Fruit fly (Drosophila melanogaster): ENCODE data around the gene CG17129.

CG17129 gene

DNA sequence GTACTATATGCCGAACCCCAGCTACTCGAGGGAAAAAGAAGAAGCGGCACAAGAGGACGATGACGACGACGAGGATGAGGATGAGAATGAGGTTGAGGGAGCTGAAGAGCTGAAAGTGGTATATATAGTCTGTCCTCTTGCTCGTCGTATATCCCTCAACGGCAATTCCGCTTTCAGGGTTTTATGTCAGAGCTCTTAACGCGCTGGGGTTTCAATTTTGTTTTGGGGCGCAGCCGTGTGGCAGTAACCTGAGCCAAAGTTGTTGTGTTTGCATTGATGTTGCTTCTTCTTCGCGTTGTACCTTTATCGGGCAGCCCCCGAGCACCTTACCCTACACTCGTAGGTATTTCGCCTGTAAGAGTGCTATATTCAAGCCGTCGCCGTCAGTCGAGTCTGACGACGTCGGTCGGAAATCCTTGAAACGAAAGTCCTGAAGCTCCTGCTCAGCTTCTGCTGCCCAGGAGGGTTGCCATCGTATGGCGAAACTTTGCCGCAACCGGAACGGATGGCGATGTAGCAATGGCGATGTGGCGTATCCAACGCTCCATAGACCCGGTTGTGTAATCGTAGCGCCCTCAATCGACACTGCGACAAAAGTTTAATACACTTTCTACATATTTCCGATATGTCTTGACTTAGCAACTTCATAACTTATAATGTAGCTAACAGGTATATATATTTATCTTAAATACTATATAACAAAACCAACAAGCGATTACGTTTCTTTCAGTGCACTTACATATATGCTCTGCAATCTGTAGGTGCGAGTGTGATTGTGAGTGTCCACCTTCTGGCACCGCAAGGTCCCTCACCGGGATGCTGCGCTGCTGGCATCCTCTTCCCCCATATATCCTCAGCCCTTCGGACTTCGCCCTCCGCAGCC is 24.8 kb upstream of the CG17129 start (continued):
- TF ChIP-seq bigmax (GFP tag; optimal IDR thresholded peaks at IDR 0.05) (no peak), Ada2b (GFP tag; IDR thresholded peaks at IDR 0.05) (peak; percentile 76), pb (GFP tag; optimal IDR thresholded peaks at IDR 0.05) (no peak), Doc3 (GFP tag; IDR thresholded peaks at IDR 0.05; ENCODE audit: partially characterized antibody) (no peak), gem (tag; optimal IDR thresholded peaks at IDR 0.05) (peak; percentile 53), CG14050 (GFP tag; IDR thresholded peaks at IDR 0.05) (no peak), CG1233 (GFP tag; optimal IDR thresholded peaks at IDR 0.05) (no peak), CG4424 (GFP tag; optimal IDR thresholded peaks at IDR 0.05) (peak; percentile 15), chn (GFP tag; optimal IDR thresholded peaks at IDR 0.05) (no peak), slp2 (GFP tag; optimal IDR thresholded peaks at IDR 0.05) (no peak), bowl (GFP tag; IDR thresholded peaks at IDR 0.05) (no peak), CG34224 (GFP tag; IDR thresholded peaks at IDR 0.05; ENCODE audit: partially characterized antibody) (no peak), CG14014 (GFP tag; IDR thresholded peaks at IDR 0.05) (peak; percentile 39; the same call in 1 of the 2 replicates), CG17361 (GFP tag; IDR thresholded peaks at IDR 0.05) (peak; percentile 44; the same call in 1 of the 3 replicates), dpn (GFP tag; optimal IDR thresholded peaks at IDR 0.05) (peak in 1 of 2 experiments; percentile 28), Bgb (GFP tag; IDR thresholded peaks at IDR 0.05; ENCODE audit: partially characterized antibody) (no peak), CG4617 (GFP tag; optimal IDR thresholded peaks at IDR 0.05; ENCODE audit: borderline replicate concordance) (no peak), CG9727 (GFP tag; optimal IDR thresholded peaks at IDR 0.05) (peak; percentile 30), CG15073 (GFP tag; optimal IDR thresholded peaks at IDR 0.05) (no peak), Nf-YA (GFP tag; IDR thresholded peaks at IDR 0.05) (0 out of 2 replicates have a peak, but pooled peaks have one; percentile 25), CG15479 (GFP tag; optimal IDR thresholded peaks at IDR 0.05) (no peak), CG8359 (GFP tag; optimal IDR thresholded peaks at IDR 0.05; ENCODE audit: borderline replicate concordance) (no peak), zfh1 (GFP tag; IDR thresholded peaks at IDR 0.05) (peak; percentile 46; the same call in 2 of the 3 replicates), CG2889 (GFP tag; IDR thresholded peaks at IDR 0.05) (0 out of 3 replicates have a peak, but pooled peaks have one; percentile 26), CG3995 (GFP tag; optimal IDR thresholded peaks at IDR 0.05) (no peak), ci (GFP tag; IDR thresholded peaks at IDR 0.05) (peak; percentile 59; the same call in 2 of the 3 replicates), CG17912 (GFP tag; optimal IDR thresholded peaks at IDR 0.05) (no peak), CG12236 (GFP tag; optimal IDR thresholded peaks at IDR 0.05) (no peak), jing (GFP tag; optimal IDR thresholded peaks at IDR 0.05) (no peak), lab (GFP tag; optimal IDR thresholded peaks at IDR 0.05) (peak; percentile 28), mld (GFP tag; IDR thresholded peaks at IDR 0.05; ENCODE audit: partially characterized antibody) (no peak), HmgD (GFP tag; optimal IDR thresholded peaks at IDR 0.05) (no peak), repo (GFP tag; optimal IDR thresholded peaks at IDR 0.05) (no peak), Sin3A (optimal IDR thresholded peaks at IDR 0.05) (no peak), CG34422 (GFP tag; IDR thresholded peaks at IDR 0.05) (0 out of 3 replicates have a peak, but pooled peaks have one; percentile 33), CkIIα-i1 (GFP tag; IDR thresholded peaks at IDR 0.05) (no peak), Max (GFP tag; optimal IDR thresholded peaks at IDR 0.05) (peak; percentile 14), CG17328 (GFP tag; IDR thresholded peaks at IDR 0.05) (peak; percentile 58; the same call in 1 of the 2 replicates), tin (GFP tag; optimal IDR thresholded peaks at IDR 0.05) (peak; percentile 15), danr (GFP tag; IDR thresholded peaks at IDR 0.05) (no peak), Hey (tag; optimal IDR thresholded peaks at IDR 0.05) (no peak), Eip74EF (GFP tag; optimal IDR thresholded peaks at IDR 0.05) (no peak), CG11456 (GFP tag; IDR thresholded peaks at IDR 0.05) (no peak), HLH54F (GFP tag; optimal IDR thresholded peaks at IDR 0.05) (no peak), CG11696 (GFP tag; IDR thresholded peaks at IDR 0.05) (no peak), sug (tag; optimal IDR thresholded peaks at IDR 0.05) (no peak), Nf-YB (GFP tag; optimal IDR thresholded peaks at IDR 0.05) (no peak), dati (GFP tag; IDR thresholded peaks at IDR 0.05) (no peak), eyg (GFP tag; optimal IDR thresholded peaks at IDR 0.05) (no peak)
